Worm (Caenorhabditis elegans): ENCODE measurements around the gene Y116F11A.3.

Gene Y116F11A.3

DNA sequence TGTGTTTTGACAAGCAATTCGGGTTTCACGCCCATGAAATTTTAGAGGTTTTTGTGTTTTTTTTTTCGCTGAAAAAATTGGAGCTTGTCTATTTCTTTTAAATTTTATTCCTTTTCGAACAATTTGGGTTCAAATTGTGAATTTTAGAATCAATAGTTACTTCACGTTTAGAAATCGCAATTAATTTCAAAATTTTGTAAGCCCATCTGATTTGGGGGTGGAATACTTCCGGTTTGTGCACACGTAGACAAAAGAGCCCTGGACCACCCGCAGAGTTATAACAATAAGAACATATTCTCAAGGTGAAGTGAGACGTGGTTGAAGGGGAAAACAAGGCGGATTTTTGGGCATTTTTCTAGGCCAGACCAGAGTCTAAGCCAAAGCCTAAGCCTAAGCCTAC lies 9.6 kb upstream of the Y116F11A.3 start, which contains the start of gene Y116F11A.6:
Gene Y116F11A.6, plus strand, starts transcription at position 301 of the 400 bp plus-strand sequence.
- no peak for TF ChIP-seq zip-5 (tag; optimal IDR thresholded peaks at IDR 0.05)
- TF ChIP-seq nhr-11 (tag; optimal IDR thresholded peaks at IDR 0.05), result no peak
- no peak for TF ChIP-seq ahr-1 (tag; optimal IDR thresholded peaks at IDR 0.05)
- TF ChIP-seq elt-4 (tag; optimal IDR thresholded peaks at IDR 0.05), result no peak
- TF ChIP-seq hlh-15 (tag; optimal IDR thresholded peaks at IDR 0.05), result no peak
- TF ChIP-seq F13H6.1 (tag; optimal IDR thresholded peaks at IDR 0.05), result no peak
- no peak for TF ChIP-seq hlh-13 (GFP tag; optimal IDR thresholded peaks at IDR 0.05)
- no peak for TF ChIP-seq fkh-6 (tag; optimal IDR thresholded peaks at IDR 0.05)
- no peak for TF ChIP-seq nfya-1 (tag; optimal IDR thresholded peaks at IDR 0.05)
- no peak for TF ChIP-seq elt-2 (tag; optimal IDR thresholded peaks at IDR 0.05)
- TF ChIP-seq unc-55 (GFP tag; optimal IDR thresholded peaks at IDR 0.05), result no peak

DNA sequence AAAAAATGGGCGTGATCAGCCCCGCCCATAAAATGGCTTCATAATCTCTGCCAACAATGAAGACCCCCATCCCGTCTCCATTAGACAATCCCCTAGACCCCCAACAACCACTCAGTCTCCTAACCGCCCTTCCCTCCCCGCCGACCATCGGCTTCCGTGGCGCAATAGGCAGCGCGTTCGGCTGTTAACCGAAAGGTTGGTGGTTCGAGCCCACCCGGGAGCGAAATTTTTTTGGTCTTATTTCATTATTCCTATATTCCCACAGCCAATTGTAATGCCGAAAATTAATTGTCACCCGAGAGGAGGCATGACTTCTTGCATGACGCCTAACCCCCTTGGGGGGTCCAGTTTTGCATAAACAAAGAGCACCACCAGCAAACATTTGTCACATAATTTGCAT lies 6.0 kb upstream of the Y116F11A.3 start:
- TF ChIP-seq fax-1 (tag; optimal IDR thresholded peaks at IDR 0.05) (no peak), ref-2 (tag; optimal IDR thresholded peaks at IDR 0.05) (peak; percentile 45), sox-4 (tag; optimal IDR thresholded peaks at IDR 0.05) (peak; percentile 56), madf-2 (tag; optimal IDR thresholded peaks at IDR 0.05) (peak; percentile 18), npax-4 (tag; optimal IDR thresholded peaks at IDR 0.05) (no peak), lim-6 (tag; optimal IDR thresholded peaks at IDR 0.05) (no peak), odd-2 (tag; optimal IDR thresholded peaks at IDR 0.05) (no peak), sdc-2 (tag; optimal IDR thresholded peaks at IDR 0.05) (peak; percentile 34), C38D4.7 (GFP tag; optimal IDR thresholded peaks at IDR 0.05) (peak; percentile 51), ceh-31 (tag; optimal IDR thresholded peaks at IDR 0.05) (no peak), tbx-2 (tag; optimal IDR thresholded peaks at IDR 0.05) (no peak), syd-9 (tag; optimal IDR thresholded peaks at IDR 0.05) (no peak), elt-2 (tag; optimal IDR thresholded peaks at IDR 0.05) (peak; percentile 54), pha-4 (tag; optimal IDR thresholded peaks at IDR 0.05) (no peak), C08G9.2 (tag; optimal IDR thresholded peaks at IDR 0.05) (peak; percentile 24), pqm-1 (tag; optimal IDR thresholded peaks at IDR 0.05) (no peak), ceh-34 (tag; optimal IDR thresholded peaks at IDR 0.05) (peak; percentile 58), hlh-6 (tag; optimal IDR thresholded peaks at IDR 0.05) (peak; percentile 63), F13H6.1 (tag; optimal IDR thresholded peaks at IDR 0.05) (no peak), T23F11.4 (GFP tag; optimal IDR thresholded peaks at IDR 0.05) (peak; percentile 50), unc-86 (tag; optimal IDR thresholded peaks at IDR 0.05) (peak; percentile 21), fkh-10 (GFP tag; optimal IDR thresholded peaks at IDR 0.05) (no peak), hlh-30 (tag; optimal IDR thresholded peaks at IDR 0.05; ENCODE audit: insufficient read depth) (no peak), ceh-9 (tag; optimal IDR thresholded peaks at IDR 0.05) (no peak), ceh-2 (tag; optimal IDR thresholded peaks at IDR 0.05) (no peak), K09A11.1 (tag; optimal IDR thresholded peaks at IDR 0.05; ENCODE audit: insufficient read depth) (peak; percentile 64), hlh-13 (GFP tag; optimal IDR thresholded peaks at IDR 0.05) (no peak), ets-4 (tag; optimal IDR thresholded peaks at IDR 0.05) (no peak), ceh-14 (tag; optimal IDR thresholded peaks at IDR 0.05) (peak; percentile 22), Y22D7AL.16 (tag; optimal IDR thresholded peaks at IDR 0.05) (peak; percentile 47), nhr-232 (tag; optimal IDR thresholded peaks at IDR 0.05) (peak; percentile 55), ceh-18 (tag; optimal IDR thresholded peaks at IDR 0.05) (no peak), pha-2 (tag; optimal IDR thresholded peaks at IDR 0.05) (peak; percentile 87), tbx-7 (tag; optimal IDR thresholded peaks at IDR 0.05) (no peak), hlh-15 (tag; optimal IDR thresholded peaks at IDR 0.05) (peak; percentile 45), ztf-16 (tag; optimal IDR thresholded peaks at IDR 0.05) (peak; percentile 16), ceh-48 (tag; optimal IDR thresholded peaks at IDR 0.05) (peak; percentile 36), pros-1 (tag; optimal IDR thresholded peaks at IDR 0.05) (no peak), dve-1 (tag; optimal IDR thresholded peaks at IDR 0.05) (no peak), ceh-19 (GFP tag; optimal IDR thresholded peaks at IDR 0.05) (peak; percentile 83), ahr-1 (tag; optimal IDR thresholded peaks at IDR 0.05) (no peak), dmd-4 (tag; optimal IDR thresholded peaks at IDR 0.05; ENCODE audit: borderline replicate concordance) (peak; percentile 5), pag-3 (tag; optimal IDR thresholded peaks at IDR 0.05; ENCODE audit: borderline replicate concordance) (peak; percentile 23), ama-1 (optimal IDR thresholded peaks at IDR 0.05) (no peak), unc-3 (GFP tag; conservative IDR thresholded peaks at IDR 0.05) (peak; percentile 52; the same call in 1 of the 2 replicates), unc-3 (tag; optimal IDR thresholded peaks at IDR 0.05) (peak; percentile 78)

All from whole organism, late embryonic.